Fruit fly (Drosophila melanogaster): Measurements from ENCODE around the gene Plod.

The Plod gene

DNA sequence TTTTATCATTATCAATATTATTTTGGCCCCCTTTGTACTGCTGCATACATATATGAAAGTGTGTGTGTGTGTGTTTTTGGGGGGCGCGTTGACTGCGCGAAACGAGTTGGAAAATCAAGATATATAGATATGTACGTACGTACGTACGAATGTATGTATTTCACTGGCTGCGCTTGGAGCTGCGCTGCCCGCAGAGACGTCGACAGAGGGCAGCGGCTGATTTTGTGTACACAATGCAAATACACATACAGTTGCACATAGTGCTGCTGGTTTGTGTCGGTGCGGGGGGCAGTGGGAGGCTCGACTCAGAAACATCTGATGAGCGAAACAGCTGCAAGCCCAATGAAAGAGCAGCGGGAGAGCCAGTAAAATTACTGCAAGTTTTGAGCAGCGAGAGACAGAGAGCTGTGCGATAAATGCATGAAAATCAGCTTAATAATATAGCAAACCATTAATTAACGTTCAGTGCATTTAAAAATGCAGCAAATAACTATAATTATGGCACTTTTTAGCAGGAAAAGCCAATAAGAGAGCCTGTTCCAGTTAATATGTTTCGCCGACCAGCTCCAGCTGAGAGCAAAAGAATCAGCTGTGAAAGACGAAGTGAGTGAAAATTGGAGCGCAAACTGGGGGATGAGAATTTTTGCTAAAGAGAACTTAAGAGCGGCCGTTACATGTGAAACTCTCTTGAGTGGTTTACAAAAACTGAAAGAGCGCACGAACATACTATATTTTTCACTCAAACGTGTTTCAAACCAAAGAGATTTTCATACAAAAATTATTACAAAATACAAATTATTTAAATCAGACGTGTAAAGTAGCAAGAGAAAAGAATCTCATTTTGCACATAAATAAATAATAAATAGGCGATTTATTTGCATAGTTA lies 41.8 kb upstream of the Plod start (continued):
- no peak for TF ChIP-seq Eip93F (GFP tag; optimal IDR thresholded peaks at IDR 0.05)
- TF ChIP-seq acj6 (GFP tag; optimal IDR thresholded peaks at IDR 0.05) = no peak
- no peak for TF ChIP-seq Blimp-1 (GFP tag; optimal IDR thresholded peaks at IDR 0.05)
- TF ChIP-seq lz (GFP tag; optimal IDR thresholded peaks at IDR 0.05) = no peak
- no peak for TF ChIP-seq CG11294 (GFP tag; IDR thresholded peaks at IDR 0.05)
- TF ChIP-seq CG10631 (GFP tag; optimal IDR thresholded peaks at IDR 0.05) = no peak
- TF ChIP-seq ss (GFP tag; optimal IDR thresholded peaks at IDR 0.05) = peak; percentile 73 to 84
- TF ChIP-seq Sox102F (GFP tag; optimal IDR thresholded peaks at IDR 0.05) = no peak
- no peak for TF ChIP-seq fd85E (GFP tag; optimal IDR thresholded peaks at IDR 0.05)
- TF ChIP-seq Smox (GFP tag; optimal IDR thresholded peaks at IDR 0.05) = peak; percentile 1
- TF ChIP-seq CG10669 (GFP tag; optimal IDR thresholded peaks at IDR 0.05) = peak; percentile 13
- TF ChIP-seq net (GFP tag; optimal IDR thresholded peaks at IDR 0.05) = peak; percentile 66
- peak; percentile 55 for TF ChIP-seq CG6808 (GFP tag; optimal IDR thresholded peaks at IDR 0.05)
- TF ChIP-seq vri (GFP tag; optimal IDR thresholded peaks at IDR 0.05) = peak; percentile 65
- peak; percentile 25 for TF ChIP-seq topi (GFP tag; optimal IDR thresholded peaks at IDR 0.05)
- TF ChIP-seq Ets21C (GFP tag; optimal IDR thresholded peaks at IDR 0.05) = no peak
- TF ChIP-seq svp (GFP tag) = peak; percentile 76
- peak; percentile 78; the same call in 2 of the 3 replicates for TF ChIP-seq eg (GFP tag; IDR thresholded peaks at IDR 0.05)
- TF ChIP-seq dsx (GFP tag; optimal IDR thresholded peaks at IDR 0.05; ENCODE audit: poor library complexity, severe bottlenecking) = peak; percentile 93
- TF ChIP-seq CG34406 (GFP tag; optimal IDR thresholded peaks at IDR 0.05) = no peak
- peak; percentile 60; the same call in 1 of the 3 replicates for TF ChIP-seq CG8119 (GFP tag; IDR thresholded peaks at IDR 0.05)
- peak; percentile 49 for TF ChIP-seq dac (GFP tag; optimal IDR thresholded peaks at IDR 0.05)
- TF ChIP-seq CG8632 (GFP tag; optimal IDR thresholded peaks at IDR 0.05) = no peak
- no peak for TF ChIP-seq CG11902 (GFP tag; optimal IDR thresholded peaks at IDR 0.05)
- TF ChIP-seq CG1621 (tag; optimal IDR thresholded peaks at IDR 0.05) = peak; percentile 27
- TF ChIP-seq spab (GFP tag; optimal IDR thresholded peaks at IDR 0.05) = no peak
- TF ChIP-seq CG31627 (GFP tag; optimal IDR thresholded peaks at IDR 0.05) = no peak
- TF ChIP-seq Met (GFP tag; optimal IDR thresholded peaks at IDR 0.05) = peak; percentile 14
- TF ChIP-seq CG8319 (GFP tag; optimal IDR thresholded peaks at IDR 0.05) = no peak
- TF ChIP-seq Ets96B (tag; optimal IDR thresholded peaks at IDR 0.05) = peak; percentile 36
- TF ChIP-seq CG11762 (GFP tag; optimal IDR thresholded peaks at IDR 0.05; ENCODE audit: insufficient read depth) = no peak
- TF ChIP-seq Hr38 (GFP tag; optimal IDR thresholded peaks at IDR 0.05) = no peak
- TF ChIP-seq Sox15 (GFP tag; optimal IDR thresholded peaks at IDR 0.05) = no peak
- TF ChIP-seq pdm3 (GFP tag; optimal IDR thresholded peaks at IDR 0.05) = no peak
- TF ChIP-seq CG15336 (GFP tag; IDR thresholded peaks at IDR 0.05) = 0 out of 2 replicates have a peak, but pooled peaks have one; percentile 26
- TF ChIP-seq achi (GFP tag; optimal IDR thresholded peaks at IDR 0.05) = no peak
- TF ChIP-seq Hr39 (GFP tag; optimal IDR thresholded peaks at IDR 0.05) = no peak
- peak; percentile 86 for TF ChIP-seq CG6163 (GFP tag; IDR thresholded peaks at IDR 0.05)
- peak; percentile 67 for TF ChIP-seq Lpt (GFP tag; optimal IDR thresholded peaks at IDR 0.05)

DNA sequence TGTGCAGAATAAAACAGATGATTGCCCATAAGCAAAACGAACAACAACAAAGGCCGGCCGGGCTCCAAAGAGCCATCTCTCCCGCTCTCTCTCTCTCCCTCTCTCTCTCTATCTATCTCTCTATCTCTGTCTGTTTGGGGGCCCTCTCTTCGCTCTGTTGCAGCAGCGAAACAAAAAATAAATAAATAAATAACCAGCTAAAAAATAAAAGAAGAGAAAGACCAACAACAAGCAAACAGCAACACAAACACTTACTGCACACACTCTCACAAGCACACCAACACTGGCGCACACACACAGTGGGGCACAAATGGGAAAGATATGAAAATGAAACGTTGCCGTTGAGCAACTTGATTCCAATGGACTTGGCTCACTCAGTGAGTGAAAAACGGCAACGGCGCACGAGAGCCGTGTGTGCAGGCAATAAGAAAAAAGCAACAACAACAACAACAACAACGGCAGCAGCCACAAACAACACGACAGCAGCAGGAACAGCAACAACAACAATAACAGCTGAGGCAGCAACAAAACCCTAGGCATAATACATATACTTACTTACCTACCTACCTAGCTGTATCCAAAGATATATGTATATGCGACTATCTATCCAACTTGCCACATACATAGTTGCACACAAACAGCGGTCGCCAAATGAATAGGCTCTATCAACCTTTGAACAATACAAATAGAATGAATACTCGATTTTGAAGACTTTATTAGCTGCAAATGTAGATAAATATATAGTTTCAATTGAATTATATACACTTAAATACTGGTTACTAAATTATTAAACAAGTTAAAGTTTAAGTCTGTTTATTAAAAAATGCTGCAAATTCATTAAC lies 40.5 kb upstream of the Plod start:
- TF ChIP-seq CG10631 (GFP tag; optimal IDR thresholded peaks at IDR 0.05) (peak; percentile 59), dac (GFP tag; optimal IDR thresholded peaks at IDR 0.05) (peak; percentile 94), Eip78C (GFP tag) (peak; percentile 97), CG31627 (GFP tag; optimal IDR thresholded peaks at IDR 0.05) (peak; percentile 31), Sox15 (GFP tag; optimal IDR thresholded peaks at IDR 0.05) (no peak), fkh (GFP tag; optimal IDR thresholded peaks at IDR 0.05) (peak; percentile 89), CG6276 (GFP tag; optimal IDR thresholded peaks at IDR 0.05) (peak; percentile 100), CG32006 (GFP tag; optimal IDR thresholded peaks at IDR 0.05) (peak; percentile 92), CG6792 (GFP tag; optimal IDR thresholded peaks at IDR 0.05) (peak; percentile 81), ss (GFP tag; optimal IDR thresholded peaks at IDR 0.05) (peak; percentile 100), Sox14 (GFP tag; optimal IDR thresholded peaks at IDR 0.05) (peak; percentile 94), svp (GFP tag) (peak; percentile 90), Blimp-1 (GFP tag; optimal IDR thresholded peaks at IDR 0.05) (peak; percentile 89), cyc (GFP tag; optimal IDR thresholded peaks at IDR 0.05) (peak; percentile 57), CG11294 (GFP tag; IDR thresholded peaks at IDR 0.05) (peak; percentile 84; the same call in 1 of the 2 replicates), CG3919 (GFP tag; optimal IDR thresholded peaks at IDR 0.05) (peak; percentile 92), Lpt (GFP tag; optimal IDR thresholded peaks at IDR 0.05) (peak; percentile 99), pdm3 (GFP tag; optimal IDR thresholded peaks at IDR 0.05) (peak; percentile 91), Gug (GFP tag; IDR thresholded peaks at IDR 0.05) (peak; percentile 89)
